Fruit fly (Drosophila melanogaster) whole organism, embryonic: ENCODE measurements around the gene comm.
A peak's percentile ranks its signal among the peaks of the same experiment; 100 is the strongest.

Experiments used
- Atf-2 ChIP-seq: fragments of 200-800 bp; sonication (Bioruptor generic); optimal IDR thresholded peaks from 2 replicates; lab custom pipeline; 2016; ENCODE audit warnings: missing biosample characterization, missing genetic modification characterization
- CG11456 ChIP-seq: fragments of 200-800 bp; sonication (Bioruptor generic); IDR thresholded peaks from 3 replicates; pipeline ENCODE4 v1.3.6; 2022; ENCODE audit warnings: missing biosample characterization, missing genetic modification characterization
- CG11504 ChIP-seq: fragments of 200-800 bp; sonication (Bioruptor generic); optimal IDR thresholded peaks from 3 replicates; lab custom pipeline; 2019; ENCODE audit warnings: missing biosample characterization, mild to moderate bottlenecking, missing genetic modification characterization, moderate library complexity
- CG12071 ChIP-seq: fragments of 200-800 bp; sonication (Bioruptor generic); optimal IDR thresholded peaks from 3 replicates; lab custom pipeline; 2018; ENCODE audit warnings: missing biosample characterization, mild to moderate bottlenecking, missing genetic modification characterization
- CG15269 ChIP-seq: fragments of 200-800 bp; sonication (Bioruptor generic); optimal IDR thresholded peaks from 2 replicates; lab custom pipeline; 2018; ENCODE audit warnings: missing biosample characterization, mild to moderate bottlenecking, missing genetic modification characterization, moderate library complexity
- CG1603 ChIP-seq: fragments of 200-800 bp; sonication (Bioruptor generic); optimal IDR thresholded peaks from 2 replicates; lab custom pipeline; 2019; ENCODE audit warnings: missing biosample characterization, mild to moderate bottlenecking, missing genetic modification characterization, moderate library complexity
- CG17186 ChIP-seq: fragments of 200-800 bp; sonication (Bioruptor generic); optimal IDR thresholded peaks from 3 replicates; lab custom pipeline; 2017; ENCODE audit warnings: missing biosample characterization, missing genetic modification reagents, missing genetic modification characterization
- CG17829 ChIP-seq: fragments of 200-800 bp; optimal IDR thresholded peaks from 2 replicates; lab custom pipeline; 2019; ENCODE audit warnings: missing biosample characterization, mild to moderate bottlenecking, missing genetic modification characterization, moderate library complexity
- CG2889 ChIP-seq: fragments of 200-800 bp; sonication (Bioruptor generic); IDR thresholded peaks from 3 replicates; pipeline ENCODE4 v1.3.6; 2022; ENCODE audit warnings: missing biosample characterization, missing genetic modification characterization
- CG31441 ChIP-seq: fragments of 200-800 bp; sonication (Bioruptor generic); IDR thresholded peaks from 2 replicates; pipeline ENCODE4 v1.3.6; 2022; ENCODE audit warnings: missing biosample characterization, missing genetic modification characterization
- CG4854 ChIP-seq: fragments of 200-800 bp; sonication (Bioruptor generic); optimal IDR thresholded peaks from 2 replicates; lab custom pipeline; 2016; ENCODE audit warnings: missing biosample characterization, missing genetic modification characterization, inconsistent platforms
- CG6175 ChIP-seq: fragments of 200-800 bp; sonication (Bioruptor generic); IDR thresholded peaks from 3 replicates; pipeline ENCODE4 v1.3.6; 2022; ENCODE audit warnings: missing biosample characterization, missing genetic modification characterization
- CG6854 ChIP-seq: fragments of 200-800 bp; sonication (Bioruptor generic); optimal IDR thresholded peaks from 3 replicates; lab custom pipeline; 2017; ENCODE audit warnings: missing biosample characterization, mild to moderate bottlenecking, missing genetic modification characterization
- CG7372 ChIP-seq: fragments of 200-800 bp; sonication (Bioruptor generic); IDR thresholded peaks from 2 replicates; pipeline ENCODE4 v1.3.6; 2022; ENCODE audit warnings: missing biosample characterization, missing genetic modification characterization
- CkIIα-i1 ChIP-seq: fragments of 200-800 bp; sonication (Bioruptor generic); IDR thresholded peaks from 2 replicates; pipeline ENCODE4 v1.3.6; 2022; ENCODE audit warnings: missing biosample characterization, missing genetic modification characterization
- D ChIP-seq, 2 experiments: fragments of 200-800 bp in 1 of 2; fragments of >200 bp in 1 of 2; sonication (Bioruptor generic) in 1 of 2; optimal IDR thresholded peaks; 2 replicates in 1 of 2; 3 replicates in 1 of 2; lab custom pipeline; 2017; ENCODE audit warnings: mild to moderate bottlenecking in 1 of 2, missing biosample characterization in 1 of 2, missing genetic modification characterization in 1 of 2, missing genetic modification reagents in 1 of 2
- Drgx ChIP-seq: fragments of 200-800 bp; sonication (Bioruptor generic); IDR thresholded peaks from 2 replicates; pipeline ENCODE4 v1.3.6; 2022; ENCODE audit warnings: missing biosample characterization, missing genetic modification characterization
- Gsc ChIP-seq: fragments of 200-800 bp; sonication (Bioruptor generic); IDR thresholded peaks from 2 replicates; pipeline ENCODE4 v1.3.6; 2022; ENCODE audit warnings: missing biosample characterization, missing genetic modification characterization
- HHEX ChIP-seq: fragments of 200-800 bp; sonication (Bioruptor generic); optimal IDR thresholded peaks from 3 replicates; lab custom pipeline; 2017; ENCODE audit warnings: missing biosample characterization, mild to moderate bottlenecking, missing genetic modification characterization, missing genetic modification reagents
- Hmx ChIP-seq: fragments of 200-800 bp; sonication (Bioruptor generic); optimal IDR thresholded peaks from 2 replicates; lab custom pipeline; 2016; ENCODE audit warnings: missing biosample characterization, missing genetic modification characterization
- Kr ChIP-seq: fragments of 200-800 bp; sonication (Bioruptor generic); optimal IDR thresholded peaks from 2 replicates; lab custom pipeline; 2017; ENCODE audit warnings: missing biosample characterization, mild to moderate bottlenecking, missing genetic modification characterization
- Lim3 ChIP-seq: fragments of 200-800 bp; sonication (Bioruptor generic); IDR thresholded peaks from 2 replicates; pipeline ENCODE4 v1.3.6; 2022; ENCODE audit warnings: missing biosample characterization, missing genetic modification characterization
- Mad ChIP-seq: fragments of 200-800 bp; sonication (Bioruptor generic); optimal IDR thresholded peaks from 2 replicates; lab custom pipeline; 2016; ENCODE audit warnings: missing biosample characterization, missing genetic modification characterization
- Mrtf ChIP-seq: fragments of 200-800 bp; sonication (Bioruptor generic); IDR thresholded peaks from 3 replicates; pipeline ENCODE4 v1.3.6; 2022; ENCODE audit warnings: missing biosample characterization, missing genetic modification characterization
- Sry-β ChIP-seq: fragments of 200-800 bp; sonication (Bioruptor generic); optimal IDR thresholded peaks from 2 replicates; lab custom pipeline; 2018; ENCODE audit warnings: missing biosample characterization, mild to moderate bottlenecking, missing genetic modification characterization, moderate library complexity
- Stat92E ChIP-seq, 3 experiments: fragments of >200 bp in 2 of 3; fragments of 200-800 bp in 1 of 3; sonication (Bioruptor generic) in 1 of 3; optimal IDR thresholded peaks; 2 replicates each; lab custom pipeline; 2017 to 2019; ENCODE audit warnings: missing biosample characterization in 3 of 3, missing genetic modification characterization in 3 of 3, mild to moderate bottlenecking in 1 of 3, moderate library complexity in 1 of 3
- Usf ChIP-seq: fragments of 200-800 bp; sonication (Bioruptor generic); optimal IDR thresholded peaks from 2 replicates; lab custom pipeline; 2017; ENCODE audit warnings: missing genotype, missing biosample characterization, missing genetic modification characterization
- YL-1 ChIP-seq: fragments of 200-800 bp; sonication (Bioruptor generic); optimal IDR thresholded peaks from 3 replicates; lab custom pipeline; 2017; ENCODE audit warnings: missing biosample characterization, mild to moderate bottlenecking, missing genetic modification characterization
- bbx ChIP-seq: fragments of 200-800 bp; sonication (Bioruptor generic); IDR thresholded peaks from 2 replicates; pipeline ENCODE4 v1.3.6; 2022; ENCODE audit warnings: missing biosample characterization, missing genetic modification characterization; ENCODE audit not compliant: partially characterized antibody
- cato ChIP-seq: fragments of 200-800 bp; sonication (Bioruptor generic); optimal IDR thresholded peaks from 2 replicates; lab custom pipeline; 2016; ENCODE audit warnings: missing biosample characterization, missing genetic modification characterization, borderline replicate concordance
- cg ChIP-seq: fragments of 200-800 bp; sonication (Bioruptor generic); optimal IDR thresholded peaks from 3 replicates; lab custom pipeline; 2019; ENCODE audit warnings: missing biosample characterization, mild to moderate bottlenecking, missing genetic modification characterization, moderate library complexity
- chn ChIP-seq: fragments of 200-800 bp; sonication (Bioruptor generic); optimal IDR thresholded peaks from 2 replicates; lab custom pipeline; 2016; ENCODE audit warnings: missing biosample characterization, missing genetic modification characterization
- ci ChIP-seq: fragments of 200-800 bp; sonication (Bioruptor generic); IDR thresholded peaks from 3 replicates; pipeline ENCODE4 v1.3.6; 2022; ENCODE audit warnings: missing biosample characterization, missing genetic modification characterization
- dm ChIP-seq: fragments of 200-800 bp; sonication (Bioruptor generic); optimal IDR thresholded peaks from 3 replicates; lab custom pipeline; 2016; ENCODE audit warnings: missing biosample characterization, missing genetic modification characterization
- dmrt99B ChIP-seq: fragments of 200-800 bp; sonication (Bioruptor generic); optimal IDR thresholded peaks from 2 replicates; lab custom pipeline; 2018; ENCODE audit warnings: missing biosample characterization, mild to moderate bottlenecking, missing genetic modification characterization, moderate library complexity
- exex ChIP-seq: fragments of 200-800 bp; sonication (Bioruptor generic); optimal IDR thresholded peaks from 4 replicates; lab custom pipeline; 2018; ENCODE audit warnings: missing biosample characterization, mild to moderate bottlenecking, missing genetic modification characterization, moderate library complexity
- fu2 ChIP-seq: fragments of 200-800 bp; sonication (Bioruptor generic); optimal IDR thresholded peaks from 2 replicates; lab custom pipeline; 2016; ENCODE audit warnings: missing biosample characterization, missing genetic modification characterization
- gro ChIP-seq: fragments of 200-800 bp; sonication (Bioruptor generic); optimal IDR thresholded peaks from 2 replicates; lab custom pipeline; 2016; ENCODE audit warnings: missing biosample characterization, missing genetic modification characterization
- gt ChIP-seq: fragments of 200-800 bp; sonication (Bioruptor generic); IDR thresholded peaks from 2 replicates; pipeline ENCODE4 v1.3.6; 2022; ENCODE audit warnings: missing biosample characterization, missing genetic modification characterization
- her ChIP-seq: fragments of 200-800 bp; sonication (Bioruptor generic); optimal IDR thresholded peaks from 2 replicates; lab custom pipeline; 2016; ENCODE audit warnings: missing biosample characterization, missing genetic modification characterization
- mld ChIP-seq: fragments of 200-800 bp; sonication (Bioruptor generic); IDR thresholded peaks from 3 replicates; pipeline ENCODE4 v1.3.6; 2022; ENCODE audit warnings: missing biosample characterization, missing genetic modification characterization; ENCODE audit not compliant: partially characterized antibody
- nmo ChIP-seq: fragments of 200-800 bp; sonication (Bioruptor generic); optimal IDR thresholded peaks from 2 replicates; lab custom pipeline; 2018; ENCODE audit warnings: missing biosample characterization, mild to moderate bottlenecking, missing genetic modification characterization, moderate library complexity
- nom ChIP-seq: fragments of 200-800 bp; sonication (Bioruptor generic); optimal IDR thresholded peaks from 2 replicates; lab custom pipeline; 2017; ENCODE audit warnings: missing biosample characterization, missing genetic modification characterization, mild to moderate bottlenecking, moderate library complexity, missing genetic modification reagents
- run ChIP-seq: fragments of 200-800 bp; sonication (Bioruptor generic); optimal IDR thresholded peaks from 3 replicates; lab custom pipeline; 2018; ENCODE audit warnings: missing biosample characterization, mild to moderate bottlenecking, missing genetic modification characterization
- sd ChIP-seq: fragments of 200-800 bp; sonication (Bioruptor generic); optimal IDR thresholded peaks from 3 replicates; lab custom pipeline; 2018; ENCODE audit warnings: missing biosample characterization, mild to moderate bottlenecking, missing genetic modification characterization, moderate library complexity
- so ChIP-seq: fragments of 200-800 bp; sonication (Bioruptor generic); IDR thresholded peaks from 3 replicates; pipeline ENCODE4 v1.3.6; 2022; ENCODE audit warnings: missing biosample characterization, missing genetic modification characterization
- stc ChIP-seq: fragments of 200-800 bp; sonication (Bioruptor generic); IDR thresholded peaks from 2 replicates; pipeline ENCODE4 v1.3.6; 2022; ENCODE audit warnings: missing biosample characterization, missing genetic modification characterization

Gene comm

dm6 chr3L:15717519-15717918 is 10.7 kb downstream of the comm start, which contains the start of gene CG42570:
TSS of gene CG42570 (plus strand) at chr3L:15717819.
- no peak for TF ChIP-seq HHEX (GFP tag; lab: Kevin White, UChicago)
- no peak for TF ChIP-seq YL-1 (GFP tag; lab: Kevin White, UChicago)
- TF ChIP-seq fu2 (GFP tag; lab: Kevin White, UChicago) = no peak
- no peak for TF ChIP-seq Lim3 (GFP tag; lab: Robert Waterston, UW)

DNA sequence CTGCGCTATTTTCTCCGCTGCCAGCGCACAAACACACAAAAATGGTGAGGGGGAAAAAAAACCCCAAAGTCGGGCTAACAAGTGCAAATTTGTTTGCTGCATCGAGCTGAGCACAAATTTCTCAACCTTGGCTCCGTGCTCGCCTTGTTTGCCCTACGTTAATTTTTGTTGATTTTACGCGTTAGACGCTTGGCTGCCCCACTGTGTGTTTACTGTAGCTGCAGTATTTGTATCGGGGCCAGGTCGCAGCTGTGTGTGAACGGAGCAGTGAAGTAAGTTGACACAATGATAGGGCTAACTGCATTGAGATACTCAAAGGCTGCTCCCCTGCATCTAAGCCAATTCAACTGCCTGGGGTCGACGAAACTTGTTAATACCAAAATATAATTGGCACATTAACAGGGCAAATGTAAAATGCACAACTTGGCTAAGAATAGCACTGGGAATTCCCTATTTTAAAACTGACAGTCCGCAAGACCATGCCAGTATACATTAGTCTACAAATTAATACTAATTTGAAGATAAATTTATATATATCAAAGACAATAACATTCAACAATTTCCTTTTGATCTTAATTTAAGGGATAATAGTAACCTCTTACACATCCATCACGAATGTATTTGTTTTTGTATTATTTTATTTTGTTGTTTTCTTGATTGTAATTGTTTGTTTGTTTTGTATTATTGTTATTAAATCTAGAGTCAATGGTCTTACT is 12.3 kb downstream of the comm start, which contains the start of gene CG42571:
Gene CG42571 (plus strand): TSS at position 666 of the 716 bp plus-strand sequence.
- TF ChIP-seq Gsc (GFP tag; lab: Robert Waterston, UW) = no peak
- TF ChIP-seq gt (GFP tag; lab: Robert Waterston, UW) = no peak
- peak; percentile 36 for TF ChIP-seq dmrt99B
- TF ChIP-seq her (GFP tag; lab: Kevin White, UChicago) = no peak
- TF ChIP-seq sd = no peak
- no peak for TF ChIP-seq CkIIα-i1 (GFP tag; lab: Robert Waterston, UW)
- TF ChIP-seq Kr = peak; percentile 68
- TF ChIP-seq dm = no peak
- TF ChIP-seq CG6175 (GFP tag; lab: Robert Waterston, UW) = no peak
- no peak for TF ChIP-seq cg (GFP tag; lab: Kevin White, UChicago)
- no peak for TF ChIP-seq D (optimal IDR thresholded peaks at IDR 0.05; lab: Kevin White, UChicago)
- TF ChIP-seq D (GFP tag; optimal IDR thresholded peaks at IDR 0.05; lab: Kevin White, UChicago) = peak; percentile 23
- peak; percentile 83 for TF ChIP-seq ci (GFP tag; lab: Robert Waterston, UW)
- no peak for TF ChIP-seq CG6854 (GFP tag; lab: Kevin White, UChicago)
- TF ChIP-seq CG7372 (GFP tag; lab: Robert Waterston, UW) = 0 out of 2 replicates have a peak, but pooled peaks have one; percentile 5
- no peak for TF ChIP-seq bbx (GFP tag; lab: Robert Waterston, UW)
- peak; percentile 16; the same call in 1 of the 2 replicates for TF ChIP-seq CG31441 (GFP tag; lab: Robert Waterston, UW)
- no peak for TF ChIP-seq CG11456 (GFP tag; lab: Robert Waterston, UW)
- TF ChIP-seq CG4854 (GFP tag; lab: Kevin White, UChicago) = no peak
- no peak for TF ChIP-seq Mrtf (GFP tag; lab: Robert Waterston, UW)
- TF ChIP-seq CG1603 (tag; lab: Kevin White, UChicago) = peak; percentile 68
- TF ChIP-seq CG17186 (GFP tag; lab: Kevin White, UChicago) = peak; percentile 31
- TF ChIP-seq Mad (GFP tag; lab: Kevin White, UChicago) = peak; percentile 13
- TF ChIP-seq CG12071 (GFP tag; lab: Kevin White, UChicago) = peak; percentile 52
- TF ChIP-seq CG15269 = no peak
- TF ChIP-seq Hmx (GFP tag; lab: Kevin White, UChicago) = no peak
- TF ChIP-seq gro (GFP tag; lab: Kevin White, UChicago) = no peak
- no peak for TF ChIP-seq so (GFP tag; lab: Robert Waterston, UW)
- no peak for TF ChIP-seq Drgx (GFP tag; lab: Robert Waterston, UW)
- TF ChIP-seq CG17829 (tag; lab: Kevin White, UChicago) = no peak
- no peak for TF ChIP-seq CG2889
- no peak for TF ChIP-seq nmo (GFP tag; lab: Kevin White, UChicago)
- no peak for TF ChIP-seq run (tag; lab: Kevin White, UChicago)
- TF ChIP-seq exex = no peak
- peak; percentile 60; the same call in 1 of the 2 replicates for TF ChIP-seq stc (GFP tag; lab: Robert Waterston, UW)
- TF ChIP-seq chn (GFP tag; lab: Kevin White, UChicago) = no peak
- no peak for TF ChIP-seq Usf
- peak; percentile 26 for TF ChIP-seq Atf-2 (GFP tag; lab: Kevin White, UChicago)
- TF ChIP-seq Stat92E (GFP tag; optimal IDR thresholded peaks at IDR 0.05; lab: Kevin White, UChicago) = no peak
- no peak for TF ChIP-seq nom (GFP tag; lab: Kevin White, UChicago)
- TF ChIP-seq Sry-β = no peak
- TF ChIP-seq mld (GFP tag; lab: Robert Waterston, UW) = no peak
- TF ChIP-seq CG11504 = peak; percentile 26
- no peak for TF ChIP-seq cato (GFP tag; lab: Kevin White, UChicago)
